Fruit fly (Drosophila melanogaster): ENCODE measurements around the gene Swt1.
A peak's percentile ranks its signal among the peaks of the same experiment; 100 is the strongest.

Gene Swt1

dm6 chrX:18129297-18129696 lies 39.0 kb upstream of the Swt1 start:
- TF ChIP-seq fd59A (GFP tag; optimal IDR thresholded peaks at IDR 0.05), result no peak
- no peak for TF ChIP-seq vri (GFP tag; optimal IDR thresholded peaks at IDR 0.05)
- TF ChIP-seq spab (GFP tag; optimal IDR thresholded peaks at IDR 0.05), result no peak
- TF ChIP-seq eg (GFP tag; IDR thresholded peaks at IDR 0.05), result no peak
- TF ChIP-seq CG6163 (GFP tag; IDR thresholded peaks at IDR 0.05), result no peak
- TF ChIP-seq Met (GFP tag; optimal IDR thresholded peaks at IDR 0.05), result no peak
- TF ChIP-seq CG1621 (tag; optimal IDR thresholded peaks at IDR 0.05), result no peak
- TF ChIP-seq Ets21C (GFP tag; optimal IDR thresholded peaks at IDR 0.05), result no peak
- TF ChIP-seq Eip93F (GFP tag; optimal IDR thresholded peaks at IDR 0.05), result no peak
- no peak for TF ChIP-seq CG11294 (GFP tag; IDR thresholded peaks at IDR 0.05)
- no peak for TF ChIP-seq achi (GFP tag; optimal IDR thresholded peaks at IDR 0.05)
- TF ChIP-seq CG3919 (GFP tag; optimal IDR thresholded peaks at IDR 0.05), result no peak
- no peak for TF ChIP-seq ss (GFP tag; optimal IDR thresholded peaks at IDR 0.05)

dm6 chrX:18125520-18125919 lies 35.2 kb upstream of the Swt1 start:
- TF ChIP-seq CG15336 (GFP tag; IDR thresholded peaks at IDR 0.05), result no peak
- TF ChIP-seq CG8119 (GFP tag; IDR thresholded peaks at IDR 0.05), result 0 out of 3 replicates have a peak, but pooled peaks have one; percentile 13

dm6 chrX:18118519-18118918 lies 28.2 kb upstream of the Swt1 start:
- TF ChIP-seq eg (GFP tag; IDR thresholded peaks at IDR 0.05), result no peak
- no peak for TF ChIP-seq CG9139 (GFP tag; optimal IDR thresholded peaks at IDR 0.05)
- no peak for TF ChIP-seq CG6792 (GFP tag; optimal IDR thresholded peaks at IDR 0.05)
- TF ChIP-seq CG16779 (tag; optimal IDR thresholded peaks at IDR 0.05), result no peak
- TF ChIP-seq CG15336 (GFP tag; IDR thresholded peaks at IDR 0.05), result no peak
- TF ChIP-seq acj6 (GFP tag; optimal IDR thresholded peaks at IDR 0.05), result no peak
- TF ChIP-seq fd85E (GFP tag; optimal IDR thresholded peaks at IDR 0.05), result no peak
- TF ChIP-seq CG4318 (GFP tag; optimal IDR thresholded peaks at IDR 0.05), result no peak
- no peak for TF ChIP-seq CG8119 (GFP tag; IDR thresholded peaks at IDR 0.05)
- TF ChIP-seq CG6808 (GFP tag; optimal IDR thresholded peaks at IDR 0.05), result no peak
- TF ChIP-seq vri (GFP tag; optimal IDR thresholded peaks at IDR 0.05), result no peak
- no peak for TF ChIP-seq cyc (GFP tag; optimal IDR thresholded peaks at IDR 0.05)
- no peak for TF ChIP-seq CG32006 (GFP tag; optimal IDR thresholded peaks at IDR 0.05)
- no peak for TF ChIP-seq CG11902 (GFP tag; optimal IDR thresholded peaks at IDR 0.05)
- TF ChIP-seq fd59A (GFP tag; optimal IDR thresholded peaks at IDR 0.05), result no peak
- no peak for TF ChIP-seq Blimp-1 (GFP tag; optimal IDR thresholded peaks at IDR 0.05)
- no peak for TF ChIP-seq salr (GFP tag; optimal IDR thresholded peaks at IDR 0.05)
- no peak for TF ChIP-seq CG3032 (tag; optimal IDR thresholded peaks at IDR 0.05)
- no peak for TF ChIP-seq spab (GFP tag; optimal IDR thresholded peaks at IDR 0.05)
- TF ChIP-seq CG10669 (GFP tag; optimal IDR thresholded peaks at IDR 0.05), result no peak

DNA sequence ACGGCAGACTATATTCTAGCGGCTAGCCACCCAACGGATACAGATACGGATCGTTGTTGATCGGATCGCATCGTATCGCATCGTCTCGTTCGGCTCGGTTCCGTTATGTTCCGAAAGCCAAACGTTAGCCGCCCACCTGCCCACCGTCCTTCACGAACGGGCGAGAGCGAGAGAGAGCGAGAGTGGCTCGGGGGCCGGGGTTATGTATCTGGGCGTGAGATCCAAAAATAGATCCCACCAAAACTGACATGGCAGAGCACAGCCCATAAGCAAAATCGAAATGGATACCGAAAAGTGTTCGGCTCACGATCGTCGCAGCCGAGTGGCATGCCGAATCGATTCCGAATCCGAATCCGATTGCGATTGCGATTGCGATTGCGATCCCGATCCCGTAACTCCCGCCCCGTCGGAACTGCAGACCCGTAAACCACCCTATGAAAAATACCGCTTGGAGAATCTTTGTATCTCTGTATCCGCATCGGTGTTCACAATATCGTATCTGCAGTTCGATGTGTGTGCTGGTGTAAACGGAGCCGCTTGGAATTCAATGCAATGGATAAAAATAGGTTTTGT lies 26.6 kb upstream of the Swt1 start, which contains the start of gene wupA:
TSS of gene wupA (minus strand) at position 112 of the 573 bp plus-strand sequence.
- TF ChIP-seq CG15336 (GFP tag; IDR thresholded peaks at IDR 0.05) (no peak), CG3919 (GFP tag; optimal IDR thresholded peaks at IDR 0.05) (no peak), CG3032 (tag; optimal IDR thresholded peaks at IDR 0.05) (no peak), CG9139 (GFP tag; optimal IDR thresholded peaks at IDR 0.05) (no peak), dsx (GFP tag; optimal IDR thresholded peaks at IDR 0.05; ENCODE audit: poor library complexity, severe bottlenecking) (no peak), CG11762 (GFP tag; optimal IDR thresholded peaks at IDR 0.05; ENCODE audit: insufficient read depth) (no peak), Eip78C (GFP tag) (no peak), fd85E (GFP tag; optimal IDR thresholded peaks at IDR 0.05) (no peak), dac (GFP tag; optimal IDR thresholded peaks at IDR 0.05) (no peak)

dm6 chrX:18114770-18115169 lies 24.5 kb upstream of the Swt1 start:
- TF ChIP-seq CG1621 (tag; optimal IDR thresholded peaks at IDR 0.05) (no peak), Sox14 (GFP tag; optimal IDR thresholded peaks at IDR 0.05) (no peak), lz (GFP tag; optimal IDR thresholded peaks at IDR 0.05) (no peak), CG31627 (GFP tag; optimal IDR thresholded peaks at IDR 0.05) (no peak), Eip78C (GFP tag) (no peak)
